Fruit fly (Drosophila melanogaster) whole organism, embryonic: Measurements from ENCODE around the gene CG6693.

Source experiments
- ATbp ChIP-seq: fragments of 200-800 bp; sonication (Bioruptor generic); optimal IDR thresholded peaks from 2 replicates; lab custom pipeline; 2017; ENCODE audit warnings: missing biosample characterization, mild to moderate bottlenecking, missing genetic modification characterization, missing genetic modification reagents
- BtbVII ChIP-seq: fragments of 200-800 bp; sonication (Bioruptor generic); optimal IDR thresholded peaks from 3 replicates; lab custom pipeline; 2017; ENCODE audit warnings: missing biosample characterization, mild to moderate bottlenecking, missing genetic modification characterization
- CG10147 ChIP-seq: fragments of 200-800 bp; sonication (Bioruptor generic); optimal IDR thresholded peaks from 2 replicates; lab custom pipeline; 2019; ENCODE audit warnings: missing biosample characterization, mild to moderate bottlenecking, missing genetic modification characterization, moderate library complexity
- CG1024 ChIP-seq: fragments of 200-800 bp; sonication (Bioruptor generic); IDR thresholded peaks from 2 replicates; pipeline ENCODE4 v1.3.6; 2022; ENCODE audit warnings: missing biosample characterization, missing genetic modification characterization
- CG11695 ChIP-seq: fragments of 200-800 bp; sonication (Bioruptor generic); IDR thresholded peaks from 3 replicates; pipeline ENCODE4 v1.3.6; 2022; ENCODE audit warnings: missing biosample characterization, missing genetic modification characterization
- CG13624 ChIP-seq: fragments of 200-800 bp; sonication (Bioruptor generic); optimal IDR thresholded peaks from 2 replicates; lab custom pipeline; 2016; ENCODE audit warnings: missing biosample characterization, missing genetic modification characterization
- CG15601 ChIP-seq: fragments of 200-800 bp; sonication (Bioruptor generic); optimal IDR thresholded peaks from 3 replicates; lab custom pipeline; 2019; ENCODE audit warnings: missing biosample characterization, mild to moderate bottlenecking, missing genetic modification characterization, moderate library complexity
- CG17359 ChIP-seq: fragments of 200-800 bp; sonication (Bioruptor generic); optimal IDR thresholded peaks from 3 replicates; lab custom pipeline; 2018; ENCODE audit warnings: missing biosample characterization, mild to moderate bottlenecking, missing genetic modification characterization, moderate library complexity
- CG17829 ChIP-seq: fragments of 200-800 bp; optimal IDR thresholded peaks from 2 replicates; lab custom pipeline; 2019; ENCODE audit warnings: missing biosample characterization, mild to moderate bottlenecking, missing genetic modification characterization, moderate library complexity
- CG1832 ChIP-seq: fragments of 200-800 bp; sonication (Bioruptor generic); optimal IDR thresholded peaks from 2 replicates; lab custom pipeline; 2017; ENCODE audit warnings: missing biosample characterization, mild to moderate bottlenecking, missing genetic modification characterization, inconsistent platforms
- CG18599 ChIP-seq: fragments of 200-800 bp; sonication (Bioruptor generic); optimal IDR thresholded peaks from 3 replicates; lab custom pipeline; 2017; ENCODE audit warnings: missing biosample characterization, missing genetic modification characterization, mild to moderate bottlenecking, moderate library complexity, missing genetic modification reagents
- CG32532 ChIP-seq: fragments of 200-800 bp; sonication (Bioruptor generic); IDR thresholded peaks from 2 replicates; pipeline ENCODE4 v1.3.6; 2022; ENCODE audit warnings: missing biosample characterization, missing genetic modification characterization
- CG3995 ChIP-seq: fragments of 200-800 bp; sonication (Bioruptor generic); optimal IDR thresholded peaks from 3 replicates; lab custom pipeline; 2016; ENCODE audit warnings: missing biosample characterization, missing genetic modification characterization
- CG4282 ChIP-seq: fragments of 200-800 bp; sonication (Bioruptor generic); optimal IDR thresholded peaks from 2 replicates; lab custom pipeline; 2016; ENCODE audit warnings: missing biosample characterization, missing genetic modification characterization
- CG4617 ChIP-seq: fragments of 200-800 bp; sonication (Bioruptor generic); optimal IDR thresholded peaks from 3 replicates; lab custom pipeline; 2016; ENCODE audit warnings: missing biosample characterization, missing genetic modification characterization, borderline replicate concordance
- CG4707 ChIP-seq: fragments of 200-800 bp; sonication (Bioruptor generic); optimal IDR thresholded peaks from 2 replicates; lab custom pipeline; 2018; ENCODE audit warnings: missing biosample characterization, mild to moderate bottlenecking, missing genetic modification characterization, moderate library complexity
- CG4820 ChIP-seq: fragments of 200-800 bp; sonication (Bioruptor generic); optimal IDR thresholded peaks from 3 replicates; lab custom pipeline; 2016; ENCODE audit warnings: missing biosample characterization, missing genetic modification characterization
- CG6272 ChIP-seq: fragments of 200-800 bp; sonication (Bioruptor generic); IDR thresholded peaks from 2 replicates; pipeline ENCODE4 v1.3.6; 2022; ENCODE audit warnings: missing biosample characterization, missing genetic modification characterization
- CG6683 ChIP-seq: fragments of 200-800 bp; sonication (Bioruptor generic); optimal IDR thresholded peaks from 2 replicates; lab custom pipeline; 2017; ENCODE audit warnings: missing biosample characterization, mild to moderate bottlenecking, missing genetic modification characterization, missing genetic modification reagents
- CG6791 ChIP-seq: fragments of 200-800 bp; sonication (Bioruptor generic); IDR thresholded peaks from 3 replicates; pipeline ENCODE4 v1.3.6; 2022; ENCODE audit warnings: missing biosample characterization, missing genetic modification characterization; ENCODE audit not compliant: partially characterized antibody
- CG9609 ChIP-seq: fragments of 200-800 bp; sonication (Bioruptor generic); optimal IDR thresholded peaks from 3 replicates; lab custom pipeline; 2016; ENCODE audit warnings: missing biosample characterization, missing genetic modification characterization
- Chrac-16 ChIP-seq: fragments of 200-800 bp; sonication (Bioruptor generic); optimal IDR thresholded peaks from 3 replicates; lab custom pipeline; 2016; ENCODE audit warnings: missing biosample characterization, missing genetic modification characterization
- CoRest ChIP-seq: fragments of 200-800 bp; sonication (Bioruptor generic); optimal IDR thresholded peaks from 3 replicates; lab custom pipeline; 2018; ENCODE audit warnings: missing biosample characterization, mild to moderate bottlenecking, missing genetic modification characterization, moderate library complexity
- D19B ChIP-seq: fragments of 200-800 bp; sonication (Bioruptor generic); optimal IDR thresholded peaks from 2 replicates; lab custom pipeline; 2017; ENCODE audit warnings: missing biosample characterization, mild to moderate bottlenecking, missing genetic modification characterization
- Ets65A ChIP-seq: fragments of 200-800 bp; sonication (Bioruptor generic); peaks from one replicate; lab custom pipeline; 2016; ENCODE audit warnings: missing biosample characterization, missing genetic modification characterization
- Gug ChIP-seq: fragments of 200-800 bp; sonication (Bioruptor generic); IDR thresholded peaks from 4 replicates; pipeline ENCODE4 v1.3.6; 2022; ENCODE audit warnings: missing biosample characterization, missing genetic modification characterization
- Mad ChIP-seq: fragments of 200-800 bp; sonication (Bioruptor generic); optimal IDR thresholded peaks from 2 replicates; lab custom pipeline; 2016; ENCODE audit warnings: missing biosample characterization, missing genetic modification characterization
- NFAT ChIP-seq: fragments of 200-800 bp; sonication (Bioruptor generic); IDR thresholded peaks from 2 replicates; pipeline ENCODE4 v1.3.6; 2022; ENCODE audit warnings: missing biosample characterization, missing genetic modification characterization
- Oli ChIP-seq: fragments of 200-800 bp; sonication (Bioruptor generic); optimal IDR thresholded peaks from 2 replicates; lab custom pipeline; 2018; ENCODE audit warnings: missing biosample characterization, mild to moderate bottlenecking, missing genetic modification characterization, moderate library complexity
- Opbp ChIP-seq: fragments of 200-800 bp; sonication (Bioruptor generic); IDR thresholded peaks from 3 replicates; pipeline ENCODE4 v1.3.6; 2022; ENCODE audit warnings: missing biosample characterization, missing genetic modification characterization; ENCODE audit not compliant: partially characterized antibody
- Spps ChIP-seq: fragments of 200-800 bp; sonication (Bioruptor generic); optimal IDR thresholded peaks from 2 replicates; lab custom pipeline; 2018; ENCODE audit warnings: missing biosample characterization, mild to moderate bottlenecking, missing genetic modification characterization
- Sry-β ChIP-seq: fragments of 200-800 bp; sonication (Bioruptor generic); optimal IDR thresholded peaks from 2 replicates; lab custom pipeline; 2018; ENCODE audit warnings: missing biosample characterization, mild to moderate bottlenecking, missing genetic modification characterization, moderate library complexity
- YL-1 ChIP-seq: fragments of 200-800 bp; sonication (Bioruptor generic); optimal IDR thresholded peaks from 3 replicates; lab custom pipeline; 2017; ENCODE audit warnings: missing biosample characterization, mild to moderate bottlenecking, missing genetic modification characterization
- al ChIP-seq: fragments of 200-800 bp; sonication (Bioruptor generic); IDR thresholded peaks from 2 replicates; pipeline ENCODE4 v1.3.6; 2022; ENCODE audit warnings: missing biosample characterization, missing genetic modification characterization
- bab2 ChIP-seq: fragments of 200-800 bp; sonication (Bioruptor generic); optimal IDR thresholded peaks from 2 replicates; lab custom pipeline; 2016; ENCODE audit warnings: missing biosample characterization, missing genetic modification characterization
- bigmax ChIP-seq: fragments of 200-800 bp; sonication (Bioruptor generic); optimal IDR thresholded peaks from 2 replicates; lab custom pipeline; 2018; ENCODE audit warnings: missing biosample characterization, mild to moderate bottlenecking, missing genetic modification characterization
- btn ChIP-seq: fragments of 200-800 bp; sonication (Bioruptor generic); optimal IDR thresholded peaks from 2 replicates; lab custom pipeline; 2016; ENCODE audit warnings: missing biosample characterization, missing genetic modification characterization
- chm ChIP-seq: fragments of 200-800 bp; sonication (Bioruptor generic); IDR thresholded peaks from 2 replicates; pipeline ENCODE4 v1.3.6; 2022; ENCODE audit warnings: missing biosample characterization, missing genetic modification characterization
- emc ChIP-seq: fragments of 200-800 bp; sonication (Bioruptor generic); optimal IDR thresholded peaks from 2 replicates; lab custom pipeline; 2016; ENCODE audit warnings: missing biosample characterization, missing genetic modification characterization
- fru ChIP-seq: fragments of >200 bp; optimal IDR thresholded peaks from 2 replicates; lab custom pipeline; 2017
- gce ChIP-seq: fragments of 200-800 bp; sonication (Bioruptor generic); IDR thresholded peaks from 3 replicates; pipeline ENCODE4 v1.3.6; 2022; ENCODE audit warnings: missing biosample characterization, missing genetic modification characterization
- kni ChIP-seq: fragments of 200-800 bp; sonication (Bioruptor generic); optimal IDR thresholded peaks from 3 replicates; lab custom pipeline; 2017; ENCODE audit warnings: mild to moderate bottlenecking, missing biosample characterization, missing genetic modification reagents, missing genetic modification characterization
- nau ChIP-seq: fragments of 200-800 bp; sonication (Bioruptor generic); optimal IDR thresholded peaks from 3 replicates; lab custom pipeline; 2017; ENCODE audit warnings: missing biosample characterization, mild to moderate bottlenecking, missing genetic modification characterization, missing genetic modification reagents
- nom ChIP-seq: fragments of 200-800 bp; sonication (Bioruptor generic); optimal IDR thresholded peaks from 2 replicates; lab custom pipeline; 2017; ENCODE audit warnings: missing biosample characterization, missing genetic modification characterization, mild to moderate bottlenecking, moderate library complexity, missing genetic modification reagents
- oc ChIP-seq: fragments of 200-800 bp; sonication (Bioruptor generic); optimal IDR thresholded peaks from 2 replicates; lab custom pipeline; 2018; ENCODE audit warnings: missing biosample characterization, mild to moderate bottlenecking, missing genetic modification characterization, moderate library complexity
- pzg ChIP-seq: fragments of 200-800 bp; sonication (Bioruptor generic); optimal IDR thresholded peaks from 3 replicates; lab custom pipeline; 2018; ENCODE audit warnings: missing biosample characterization, mild to moderate bottlenecking, missing genetic modification characterization, moderate library complexity
- seq ChIP-seq: fragments of 200-800 bp; sonication (Bioruptor generic); IDR thresholded peaks from 2 replicates; pipeline ENCODE4 v1.3.6; 2022; ENCODE audit warnings: missing biosample characterization, missing genetic modification characterization
- tin ChIP-seq: fragments of 200-800 bp; sonication (Bioruptor generic); optimal IDR thresholded peaks from 3 replicates; lab custom pipeline; 2016; ENCODE audit warnings: missing biosample characterization, missing genetic modification characterization
- wek ChIP-seq: fragments of 200-800 bp; sonication (Bioruptor generic); optimal IDR thresholded peaks from 3 replicates; lab custom pipeline; 2018; ENCODE audit warnings: missing biosample characterization, mild to moderate bottlenecking, missing genetic modification characterization, moderate library complexity
- yki ChIP-seq: fragments of >200 bp; optimal IDR thresholded peaks from 3 replicates; lab custom pipeline; 2018
- zfh2 ChIP-seq: fragments of 200-800 bp; sonication (Bioruptor generic); optimal IDR thresholded peaks from 2 replicates; lab custom pipeline; 2016; ENCODE audit warnings: missing biosample characterization, missing genetic modification characterization

Gene CG6693

dm6 chr3R:11216156-11216630 lies 5.2 kb downstream of the CG6693 start, which contains the start of the genes RpS25 and CG4820 (continued):
- TF ChIP-seq Opbp (GFP tag; lab: Robert Waterston, UW) (peak; percentile 76), CG13624 (GFP tag; lab: Kevin White, UChicago) (peak; percentile 96), CG4707 (peak; percentile 89), ATbp (GFP tag; lab: Kevin White, UChicago) (peak; percentile 87), CG6683 (peak; percentile 87), NFAT (GFP tag; lab: Robert Waterston, UW) (peak; percentile 89), Oli (tag; lab: Kevin White, UChicago) (peak; percentile 82), chm (GFP tag; lab: Robert Waterston, UW) (peak; percentile 90), CG1024 (peak; percentile 74), bigmax (GFP tag; lab: Kevin White, UChicago) (peak; percentile 92), zfh2 (GFP tag; lab: Kevin White, UChicago) (peak; percentile 70), Sry-β (GFP tag; lab: Kevin White, UChicago) (peak; percentile 69), CG11695 (GFP tag; lab: Robert Waterston, UW) (peak; percentile 81), btn (GFP tag; lab: Kevin White, UChicago) (peak; percentile 88), CG9609 (peak; percentile 89), gce (GFP tag; lab: Robert Waterston, UW) (peak; percentile 86; the same call in 2 of the 3 replicates), CG17359 (tag; lab: Kevin White, UChicago) (peak; percentile 86), CG1832 (GFP tag; lab: Kevin White, UChicago) (no peak), CG15601 (tag; lab: Kevin White, UChicago) (peak; percentile 93), Ets65A (GFP tag; lab: Kevin White, UChicago) (peak; percentile 99), kni (GFP tag; lab: Kevin White, UChicago) (peak; percentile 95), oc (tag; lab: Kevin White, UChicago) (peak; percentile 63), Mad (GFP tag; lab: Kevin White, UChicago) (peak; percentile 91), nau (peak; percentile 95), Chrac-16 (GFP tag; lab: Kevin White, UChicago) (peak; percentile 58), CG3995 (GFP tag; lab: Kevin White, UChicago) (peak; percentile 79), CG18599 (GFP tag; lab: Kevin White, UChicago) (peak; percentile 90), Spps (tag; lab: Kevin White, UChicago) (peak; percentile 78), CoRest (peak; percentile 85), CG4617 (GFP tag; lab: Kevin White, UChicago) (peak; percentile 97), Gug (GFP tag; lab: Robert Waterston, UW) (peak; percentile 38; the same call in 2 of the 4 replicates), BtbVII (peak; percentile 92), fru (lab: Kevin White, UChicago) (no peak), wek (GFP tag; lab: Kevin White, UChicago) (peak; percentile 92), CG17829 (tag; lab: Kevin White, UChicago) (peak; percentile 89), emc (GFP tag; lab: Kevin White, UChicago) (peak; percentile 90), seq (GFP tag; lab: Robert Waterston, UW) (peak; percentile 77; the same call in 1 of the 2 replicates), YL-1 (GFP tag; lab: Kevin White, UChicago) (peak; percentile 99), tin (peak; percentile 84), bab2 (peak; percentile 75), CG4282 (peak; percentile 62), CG6272 (GFP tag; lab: Robert Waterston, UW) (peak; percentile 77), CG10147 (GFP tag; lab: Kevin White, UChicago) (peak; percentile 89), CG4820 (GFP tag; lab: Kevin White, UChicago) (peak; percentile 94), D19B (peak; percentile 75), yki (no peak), nom (GFP tag; lab: Kevin White, UChicago) (peak; percentile 90), CG32532 (peak; percentile 89), al (peak; percentile 72), CG6791 (peak; percentile 80), pzg (GFP tag; lab: Kevin White, UChicago) (peak; percentile 98)
